Fruit fly (Drosophila melanogaster) whole organism, embryonic: Measurements from ENCODE around the gene CG11811.

Experiments
- Atf-2 ChIP-seq: fragments of 200-800 bp; sonication (Bioruptor generic); optimal IDR thresholded peaks from 2 replicates; lab custom pipeline; 2016; ENCODE audit warnings: missing biosample characterization, missing genetic modification characterization
- Atf3 ChIP-seq: fragments of 200-800 bp; sonication (Bioruptor generic); optimal IDR thresholded peaks from 3 replicates; lab custom pipeline; 2016; ENCODE audit warnings: missing biosample characterization, missing genetic modification characterization
- Bgb ChIP-seq: fragments of 200-800 bp; sonication (Bioruptor generic); IDR thresholded peaks from 2 replicates; pipeline ENCODE4 v1.3.6; 2022; ENCODE audit warnings: missing biosample characterization, missing genetic modification characterization; ENCODE audit not compliant: partially characterized antibody
- CG10462 ChIP-seq: fragments of 200-800 bp; sonication (Bioruptor generic); optimal IDR thresholded peaks from 2 replicates; lab custom pipeline; 2016; ENCODE audit warnings: missing biosample characterization, missing genetic modification characterization
- CG10565 ChIP-seq: fragments of 200-800 bp; sonication (Bioruptor generic); optimal IDR thresholded peaks from 3 replicates; lab custom pipeline; 2016; ENCODE audit warnings: missing biosample characterization, mild to moderate bottlenecking, missing genetic modification characterization
- CG11093 ChIP-seq: fragments of 200-800 bp; sonication (Bioruptor generic); IDR thresholded peaks from 3 replicates; pipeline ENCODE4 v1.3.6; 2022; ENCODE audit warnings: missing biosample characterization, missing genetic modification characterization
- CG11504 ChIP-seq: fragments of 200-800 bp; sonication (Bioruptor generic); optimal IDR thresholded peaks from 3 replicates; lab custom pipeline; 2019; ENCODE audit warnings: missing biosample characterization, mild to moderate bottlenecking, missing genetic modification characterization, moderate library complexity
- CG14965 ChIP-seq: fragments of 200-800 bp; sonication (Bioruptor generic); optimal IDR thresholded peaks from 2 replicates; lab custom pipeline; 2016; ENCODE audit warnings: missing biosample characterization, missing genetic modification characterization, borderline replicate concordance
- CG1647 ChIP-seq: fragments of 200-800 bp; sonication (Bioruptor generic); optimal IDR thresholded peaks from 3 replicates; lab custom pipeline; 2016; ENCODE audit warnings: missing biosample characterization, missing genetic modification characterization
- CG17186 ChIP-seq: fragments of 200-800 bp; sonication (Bioruptor generic); optimal IDR thresholded peaks from 3 replicates; lab custom pipeline; 2017; ENCODE audit warnings: missing biosample characterization, missing genetic modification reagents, missing genetic modification characterization
- CG17359 ChIP-seq: fragments of 200-800 bp; sonication (Bioruptor generic); optimal IDR thresholded peaks from 3 replicates; lab custom pipeline; 2018; ENCODE audit warnings: missing biosample characterization, mild to moderate bottlenecking, missing genetic modification characterization, moderate library complexity
- CG17802 ChIP-seq: fragments of 200-800 bp; sonication (Bioruptor generic); optimal IDR thresholded peaks from 2 replicates; lab custom pipeline; 2018; ENCODE audit warnings: missing biosample characterization, mild to moderate bottlenecking, missing genetic modification characterization, moderate library complexity
- CG18764 ChIP-seq: fragments of 200-800 bp; sonication (Bioruptor generic); optimal IDR thresholded peaks from 3 replicates; lab custom pipeline; 2016; ENCODE audit warnings: missing biosample characterization, missing genetic modification characterization
- CG33213 ChIP-seq: fragments of 200-800 bp; sonication (Bioruptor generic); optimal IDR thresholded peaks from 3 replicates; lab custom pipeline; 2016; ENCODE audit warnings: missing biosample characterization, missing genetic modification characterization
- CG3847 ChIP-seq: fragments of 200-800 bp; sonication (Bioruptor generic); IDR thresholded peaks from 2 replicates; pipeline ENCODE4 v1.3.6; 2022; ENCODE audit warnings: missing biosample characterization, missing genetic modification characterization
- CG5245 ChIP-seq: fragments of 200-800 bp; sonication (Bioruptor generic); optimal IDR thresholded peaks from 3 replicates; lab custom pipeline; 2016; ENCODE audit warnings: missing biosample characterization, missing genetic modification characterization
- CG6175 ChIP-seq: fragments of 200-800 bp; sonication (Bioruptor generic); IDR thresholded peaks from 3 replicates; pipeline ENCODE4 v1.3.6; 2022; ENCODE audit warnings: missing biosample characterization, missing genetic modification characterization
- CG7745 ChIP-seq: fragments of 200-800 bp; sonication (Bioruptor generic); optimal IDR thresholded peaks from 2 replicates; lab custom pipeline; 2018; ENCODE audit warnings: missing biosample characterization, mild to moderate bottlenecking, missing genetic modification characterization, moderate library complexity
- CG8765 ChIP-seq: fragments of 200-800 bp; sonication (Bioruptor generic); IDR thresholded peaks from 2 replicates; pipeline ENCODE4 v1.3.6; 2022; ENCODE audit warnings: missing biosample characterization, missing genetic modification characterization
- CG9876 ChIP-seq: fragments of 200-800 bp; sonication (Bioruptor generic); optimal IDR thresholded peaks from 2 replicates; lab custom pipeline; 2016; ENCODE audit warnings: missing biosample characterization, missing genetic modification characterization
- Dek ChIP-seq: fragments of 200-800 bp; sonication (Bioruptor generic); optimal IDR thresholded peaks from 3 replicates; lab custom pipeline; 2019; ENCODE audit warnings: missing biosample characterization, mild to moderate bottlenecking, missing genetic modification characterization, moderate library complexity
- Doc3 ChIP-seq: fragments of 200-800 bp; sonication (Bioruptor generic); IDR thresholded peaks from 3 replicates; pipeline ENCODE4 v1.3.6; 2022; ENCODE audit warnings: missing biosample characterization, missing genetic modification characterization; ENCODE audit not compliant: partially characterized antibody
- E2f1 ChIP-seq: fragments of 200-800 bp; sonication (Bioruptor generic); IDR thresholded peaks from 2 replicates; pipeline ENCODE4 v1.3.6; 2022; ENCODE audit warnings: missing biosample characterization, missing genetic modification characterization
- Fer2 ChIP-seq: fragments of 200-800 bp; sonication (Bioruptor generic); optimal IDR thresholded peaks from 2 replicates; lab custom pipeline; 2018; ENCODE audit warnings: missing biosample characterization, mild to moderate bottlenecking, missing genetic modification characterization, moderate library complexity
- Hand ChIP-seq: fragments of 200-800 bp; sonication (Bioruptor generic); optimal IDR thresholded peaks from 2 replicates; lab custom pipeline; 2017; ENCODE audit warnings: mild to moderate bottlenecking, missing biosample characterization, missing genetic modification reagents, missing genetic modification characterization
- Hmr ChIP-seq: fragments of 200-800 bp; sonication (Bioruptor generic); optimal IDR thresholded peaks from 3 replicates; lab custom pipeline; 2017; ENCODE audit warnings: mild to moderate bottlenecking, missing biosample characterization, missing genetic modification reagents, missing genetic modification characterization
- Hmx ChIP-seq: fragments of 200-800 bp; sonication (Bioruptor generic); optimal IDR thresholded peaks from 2 replicates; lab custom pipeline; 2016; ENCODE audit warnings: missing biosample characterization, missing genetic modification characterization
- Jarid2 ChIP-seq: fragments of 200-800 bp; sonication (Bioruptor generic); optimal IDR thresholded peaks from 3 replicates; lab custom pipeline; 2017; ENCODE audit warnings: mild to moderate bottlenecking, missing biosample characterization, missing genetic modification reagents, missing genetic modification characterization
- Pdp1 ChIP-seq, 2 experiments: fragments of 200-800 bp; sonication (Bioruptor generic); optimal IDR thresholded peaks; 3 replicates each; lab custom pipeline; 2016; ENCODE audit warnings: missing biosample characterization in 2 of 2, missing genetic modification characterization in 2 of 2, mild to moderate bottlenecking in 1 of 2, moderate library complexity in 1 of 2
- Taf1 ChIP-seq: fragments of 200-800 bp; sonication (Bioruptor generic); IDR thresholded peaks from 2 replicates; pipeline ENCODE4 v1.3.6; 2022; ENCODE audit warnings: missing biosample characterization, missing genetic modification characterization
- Trl ChIP-seq, 3 experiments: fragments of >200 bp in 2 of 3; fragments of 200-800 bp in 1 of 3; sonication (Bioruptor generic) in 1 of 3; optimal IDR thresholded peaks; 2 replicates in 1 of 3; 3 replicates in 2 of 3; lab custom pipeline; 2016 to 2017; ENCODE audit warnings: missing biosample characterization in 1 of 3, missing genetic modification characterization in 1 of 3
- ato ChIP-seq: fragments of 200-800 bp; sonication (Bioruptor generic); IDR thresholded peaks from 2 replicates; pipeline ENCODE4 v1.3.6; 2022; ENCODE audit warnings: missing biosample characterization, missing genetic modification characterization; ENCODE audit not compliant: partially characterized antibody
- cad ChIP-seq: fragments of >200 bp; optimal IDR thresholded peaks from 2 replicates; lab custom pipeline; 2017; ENCODE audit warnings: missing biosample characterization, missing genetic modification characterization
- caup ChIP-seq: fragments of 200-800 bp; sonication (Bioruptor generic); optimal IDR thresholded peaks from 3 replicates; lab custom pipeline; 2017; ENCODE audit warnings: missing biosample characterization, mild to moderate bottlenecking, missing genetic modification characterization, moderate library complexity; ENCODE audit not compliant: severe bottlenecking
- cwo ChIP-seq: fragments of 200-800 bp; sonication (Bioruptor generic); optimal IDR thresholded peaks from 3 replicates; lab custom pipeline; 2017; ENCODE audit warnings: missing biosample characterization, missing genetic modification characterization, mild to moderate bottlenecking, moderate library complexity, missing genetic modification reagents
- da ChIP-seq: fragments of 200-800 bp; sonication (Bioruptor generic); optimal IDR thresholded peaks from 2 replicates; lab custom pipeline; 2016; ENCODE audit warnings: missing biosample characterization, missing genetic modification characterization
- danr ChIP-seq: fragments of 200-800 bp; sonication (Bioruptor generic); IDR thresholded peaks from 2 replicates; pipeline ENCODE4 v1.3.6; 2022; ENCODE audit warnings: missing biosample characterization, missing genetic modification characterization
- en ChIP-seq: fragments of 200-800 bp; sonication (Bioruptor generic); optimal IDR thresholded peaks from 2 replicates; lab custom pipeline; 2016; ENCODE audit warnings: missing biosample characterization, missing genetic modification characterization
- fd64A ChIP-seq: fragments of 200-800 bp; sonication (Bioruptor generic); optimal IDR thresholded peaks from 3 replicates; lab custom pipeline; 2018; ENCODE audit warnings: missing biosample characterization, mild to moderate bottlenecking, missing genetic modification characterization
- ham ChIP-seq: fragments of 200-800 bp; sonication (Bioruptor generic); IDR thresholded peaks from 2 replicates; pipeline ENCODE4 v1.3.6; 2022; ENCODE audit warnings: missing biosample characterization, missing genetic modification characterization
- her ChIP-seq: fragments of 200-800 bp; sonication (Bioruptor generic); optimal IDR thresholded peaks from 2 replicates; lab custom pipeline; 2016; ENCODE audit warnings: missing biosample characterization, missing genetic modification characterization
- hkb ChIP-seq, 2 experiments: fragments of 200-800 bp in 1 of 2; fragments of >200 bp in 1 of 2; sonication (Bioruptor generic) in 1 of 2; IDR thresholded peaks in 1 of 2; optimal IDR thresholded peaks in 1 of 2; 2 replicates each; pipeline versions ENCODE4 v1.3.6 to Lab custom; 2017 to 2022; ENCODE audit warnings: missing biosample characterization in 1 of 2, missing genetic modification characterization in 1 of 2
- knrl ChIP-seq: fragments of 200-800 bp; sonication (Bioruptor generic); IDR thresholded peaks from 3 replicates; pipeline ENCODE4 v1.3.6; 2022; ENCODE audit warnings: missing biosample characterization, missing genetic modification characterization; ENCODE audit not compliant: partially characterized antibody
- ranshi ChIP-seq: fragments of 200-800 bp; sonication (Bioruptor generic); IDR thresholded peaks from 2 replicates; pipeline ENCODE4 v1.3.6; 2022; ENCODE audit warnings: missing biosample characterization, missing genetic modification characterization
- rib ChIP-seq: fragments of 200-800 bp; sonication (Bioruptor generic); IDR thresholded peaks from 2 replicates; pipeline ENCODE4 v1.3.6; 2022; ENCODE audit warnings: missing biosample characterization, missing genetic modification characterization
- salm ChIP-seq: fragments of 200-800 bp; sonication (Bioruptor generic); optimal IDR thresholded peaks from 2 replicates; lab custom pipeline; 2018; ENCODE audit warnings: missing biosample characterization, mild to moderate bottlenecking, missing genetic modification characterization
- shn ChIP-seq: fragments of 200-800 bp; sonication (Bioruptor generic); optimal IDR thresholded peaks from 3 replicates; lab custom pipeline; 2016; ENCODE audit warnings: missing biosample characterization, missing genetic modification characterization
- tna ChIP-seq: fragments of 200-800 bp; sonication (Bioruptor generic); IDR thresholded peaks from 2 replicates; pipeline ENCODE4 v1.3.6; 2022; ENCODE audit warnings: missing biosample characterization, missing genetic modification characterization; ENCODE audit not compliant: partially characterized antibody
- unc-4 ChIP-seq: fragments of 200-800 bp; sonication (Bioruptor generic); IDR thresholded peaks from 2 replicates; pipeline ENCODE4 v1.3.6; 2022; ENCODE audit warnings: missing biosample characterization, missing genetic modification characterization; ENCODE audit not compliant: partially characterized antibody

CG11811 gene

DNA sequence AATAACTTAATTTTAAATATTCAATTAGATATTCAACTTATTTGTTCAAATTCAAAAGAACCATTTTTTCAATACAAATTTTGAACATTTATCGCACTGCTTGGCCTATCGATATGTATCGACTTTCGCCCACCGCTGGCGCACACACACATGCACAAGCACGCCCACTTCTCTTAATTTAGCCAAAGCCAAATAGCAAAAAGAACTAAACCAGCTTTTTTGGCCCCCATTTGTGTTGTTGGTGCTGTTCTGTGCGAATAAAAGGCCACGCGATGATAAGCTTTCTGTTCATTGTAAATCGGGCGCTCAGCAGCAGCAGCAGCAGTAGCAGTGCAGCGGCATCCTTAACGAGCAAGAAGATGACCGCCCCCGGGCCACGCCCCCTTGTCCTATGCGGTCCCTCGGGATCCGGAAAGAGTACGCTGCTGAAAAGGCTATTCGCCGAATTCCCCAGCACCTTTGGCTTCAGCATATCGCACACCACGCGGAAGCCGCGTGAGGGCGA, at the start of gene CG11811 (continued):
- peak; percentile 15 for TF ChIP-seq her
- TF ChIP-seq CG10565 (GFP tag; lab: Kevin White, UChicago), result no peak
- TF ChIP-seq ato (GFP tag; lab: Robert Waterston, UW), result peak; percentile 73
- 0 out of 2 replicates have a peak, but pooled peaks have one; percentile 45 for TF ChIP-seq rib (GFP tag; lab: Robert Waterston, UW)
- no peak for TF ChIP-seq Taf1 (GFP tag; lab: Robert Waterston, UW)
- peak; percentile 83 for TF ChIP-seq Bgb (GFP tag; lab: Robert Waterston, UW)
- peak; percentile 74; the same call in 2 of the 3 replicates for TF ChIP-seq Doc3 (GFP tag; lab: Robert Waterston, UW)
- TF ChIP-seq danr (GFP tag; lab: Robert Waterston, UW), result no peak
- TF ChIP-seq caup (GFP tag; lab: Kevin White, UChicago), result peak; percentile 17
- TF ChIP-seq Atf3 (GFP tag; lab: Kevin White, UChicago), result no peak
- no peak for TF ChIP-seq CG14965 (GFP tag; lab: Kevin White, UChicago)
- TF ChIP-seq CG10462 (GFP tag; lab: Kevin White, UChicago), result no peak
- no peak for TF ChIP-seq ranshi (GFP tag; lab: Robert Waterston, UW)
- TF ChIP-seq CG11093, result no peak
- no peak for TF ChIP-seq Hand
- TF ChIP-seq en (GFP tag; lab: Kevin White, UChicago), result no peak
- peak in 1 of 2 experiments; percentile 15 for TF ChIP-seq Pdp1 (GFP tag; optimal IDR thresholded peaks at IDR 0.05; lab: Kevin White, UChicago)
- no peak for TF ChIP-seq CG11504 (tag; lab: Kevin White, UChicago)
- TF ChIP-seq CG9876 (GFP tag; lab: Kevin White, UChicago), result no peak
- no peak for TF ChIP-seq CG6175 (GFP tag; lab: Robert Waterston, UW)
- TF ChIP-seq hkb (optimal IDR thresholded peaks at IDR 0.05; lab: Kevin White, UChicago), result no peak
- TF ChIP-seq hkb (GFP tag; IDR thresholded peaks at IDR 0.05; lab: Robert Waterston, UW), result no peak
- no peak for TF ChIP-seq E2f1 (GFP tag; lab: Robert Waterston, UW)
- no peak for TF ChIP-seq fd64A (GFP tag; lab: Kevin White, UChicago)
- no peak for TF ChIP-seq CG8765 (GFP tag; lab: Robert Waterston, UW)
- TF ChIP-seq CG3847 (GFP tag; lab: Robert Waterston, UW), result no peak
- TF ChIP-seq shn (GFP tag; lab: Kevin White, UChicago), result peak; percentile 22
- no peak for TF ChIP-seq Hmr (GFP tag; lab: Kevin White, UChicago)
- no peak for TF ChIP-seq CG18764 (GFP tag; lab: Kevin White, UChicago)
- no peak for TF ChIP-seq Jarid2
- TF ChIP-seq CG17802 (tag; lab: Kevin White, UChicago), result no peak
- no peak for TF ChIP-seq Fer2 (tag; lab: Kevin White, UChicago)
- TF ChIP-seq cwo (GFP tag; lab: Kevin White, UChicago), result no peak
- no peak for TF ChIP-seq cad (GFP tag; lab: Kevin White, UChicago)
- no peak for TF ChIP-seq CG1647 (GFP tag; lab: Kevin White, UChicago)
- TF ChIP-seq Trl (optimal IDR thresholded peaks at IDR 0.05; lab: Kevin White, UChicago), result no peak
- TF ChIP-seq Trl (GFP tag; optimal IDR thresholded peaks at IDR 0.05; lab: Kevin White, UChicago), result no peak
- TF ChIP-seq CG33213, result no peak
- TF ChIP-seq Atf-2 (GFP tag; lab: Kevin White, UChicago), result peak; percentile 3
- no peak for TF ChIP-seq CG17359 (tag; lab: Kevin White, UChicago)
- no peak for TF ChIP-seq da (GFP tag; lab: Kevin White, UChicago)
- no peak for TF ChIP-seq CG5245
- no peak for TF ChIP-seq ham (GFP tag; lab: Robert Waterston, UW)
- TF ChIP-seq Dek (tag; lab: Kevin White, UChicago), result no peak
- no peak for TF ChIP-seq salm (tag; lab: Kevin White, UChicago)
- peak; percentile 76 for TF ChIP-seq knrl (GFP tag; lab: Robert Waterston, UW)
- no peak for TF ChIP-seq Hmx (GFP tag; lab: Kevin White, UChicago)
- TF ChIP-seq CG7745 (tag; lab: Kevin White, UChicago), result no peak
- no peak for TF ChIP-seq CG17186 (GFP tag; lab: Kevin White, UChicago)
- peak; percentile 80 for TF ChIP-seq unc-4 (GFP tag; lab: Robert Waterston, UW)
- peak; percentile 76 for TF ChIP-seq tna
